Worm (Caenorhabditis elegans): ENCODE measurements around the gene clec-129.

DNA sequence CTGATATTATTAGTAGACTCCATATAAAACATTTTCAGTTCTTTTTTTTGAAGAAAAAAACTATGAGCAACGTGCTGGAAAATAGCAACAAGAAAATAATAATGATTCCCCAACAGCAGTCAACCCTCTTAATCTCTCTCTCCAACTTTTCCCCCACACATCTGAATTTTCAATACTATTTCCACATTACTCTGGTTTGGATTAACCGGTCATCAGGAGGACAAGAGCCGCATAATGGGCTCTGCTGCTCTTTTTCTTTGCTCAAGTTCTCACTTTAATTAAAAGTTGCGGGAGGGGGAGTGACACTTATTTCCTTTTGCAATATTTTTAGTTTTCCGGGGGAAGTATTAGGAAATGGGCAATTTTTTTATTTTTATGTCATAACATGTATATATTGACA, 43.8 kb upstream of the clec-129 start:
- TF ChIP-seq snpc-4 (tag; optimal IDR thresholded peaks at IDR 0.05) (no peak), nhr-237 (tag; optimal IDR thresholded peaks at IDR 0.05) (no peak), ama-1 (optimal IDR thresholded peaks at IDR 0.05) (no peak), ceh-16 (tag; optimal IDR thresholded peaks at IDR 0.05) (no peak), jun-1 (tag; optimal IDR thresholded peaks at IDR 0.05) (no peak), elt-2 (tag; optimal IDR thresholded peaks at IDR 0.05) (no peak), nhr-25 (tag; optimal IDR thresholded peaks at IDR 0.05) (no peak), fkh-10 (GFP tag; optimal IDR thresholded peaks at IDR 0.05) (no peak), daf-12 (tag; optimal IDR thresholded peaks at IDR 0.05) (no peak), egl-5 (tag; optimal IDR thresholded peaks at IDR 0.05) (no peak), lin-39 (tag; optimal IDR thresholded peaks at IDR 0.05) (no peak), unc-62 (GFP tag; optimal IDR thresholded peaks at IDR 0.05) (no peak), pha-4 (tag; optimal IDR thresholded peaks at IDR 0.05) (no peak)
